ENCODE assay signal across 4 worm cellular contexts in the genomic region with DNA sequence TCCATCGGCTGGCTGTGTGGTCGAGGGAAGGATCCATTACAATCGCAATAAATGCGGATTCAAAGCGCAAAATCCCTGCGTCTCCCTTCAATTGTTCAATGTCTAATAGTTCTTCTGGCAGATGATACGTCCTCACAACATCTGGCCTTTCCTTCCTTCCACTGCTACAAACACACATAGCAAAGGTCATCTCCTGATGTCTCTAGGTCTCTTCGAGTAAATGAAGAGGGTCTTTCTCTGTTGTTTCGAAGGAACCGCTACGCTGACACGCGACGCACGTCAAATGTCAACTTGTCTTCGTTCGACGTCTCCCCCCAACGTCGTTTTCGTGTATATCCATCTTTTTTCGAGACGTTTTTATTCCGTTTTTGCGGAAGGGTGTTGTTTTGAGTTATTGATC.
TF ChIP-seq lines count a peak whose summit lies in the region.

No protein-coding gene starts in this region.

TF ChIP-seq in whole organism, L2 larva, 48 proteins besides CTCF, POLR2A, EP300 and RAD21 (continues in another document):
- peak; percentile 71 for TF ChIP-seq crh-2 (tag; optimal IDR thresholded peaks at IDR 0.05; lab: Kevin White, UChicago)
- no peak for TF ChIP-seq ztf-11 (tag; optimal IDR thresholded peaks at IDR 0.05; lab: Kevin White, UChicago)
- TF ChIP-seq F13H6.1 (tag; optimal IDR thresholded peaks at IDR 0.05; lab: Kevin White, UChicago): peak; percentile 71
- peak; percentile 69 for TF ChIP-seq sem-4 (tag; optimal IDR thresholded peaks at IDR 0.05; lab: Kevin White, UChicago)
- TF ChIP-seq nhr-10 (tag; optimal IDR thresholded peaks at IDR 0.05; lab: Kevin White, UChicago): no peak
- TF ChIP-seq nhr-6 (tag; optimal IDR thresholded peaks at IDR 0.05; lab: Kevin White, UChicago): peak; percentile 67
- TF ChIP-seq ztf-1 (GFP tag; conservative IDR thresholded peaks at IDR 0.05; lab: Robert Waterston, UW): no peak
- TF ChIP-seq alr-1 (tag; optimal IDR thresholded peaks at IDR 0.05; lab: Kevin White, UChicago): no peak
- no peak for TF ChIP-seq Y55F3AM.14 (GFP tag; optimal IDR thresholded peaks at IDR 0.05; lab: Kevin White, UChicago)
- peak; percentile 80 for TF ChIP-seq nhr-21 (tag; optimal IDR thresholded peaks at IDR 0.05; lab: Kevin White, UChicago)
- peak; percentile 27 for TF ChIP-seq ztf-4 (tag; optimal IDR thresholded peaks at IDR 0.05; lab: Kevin White, UChicago)
- peak; percentile 64 for TF ChIP-seq fos-1 (tag; optimal IDR thresholded peaks at IDR 0.05; lab: Kevin White, UChicago)
- TF ChIP-seq R02D3.7 (tag; optimal IDR thresholded peaks at IDR 0.05; lab: Kevin White, UChicago): no peak
- peak; percentile 64 for TF ChIP-seq blmp-1 (tag; optimal IDR thresholded peaks at IDR 0.05; lab: Kevin White, UChicago; ENCODE audit: insufficient read depth)
- TF ChIP-seq zag-1 (tag; optimal IDR thresholded peaks at IDR 0.05; lab: Kevin White, UChicago): peak; percentile 27
- TF ChIP-seq dmd-4 (tag; optimal IDR thresholded peaks at IDR 0.05; lab: Kevin White, UChicago): no peak
- TF ChIP-seq skn-1 (tag; optimal IDR thresholded peaks at IDR 0.05; lab: Kevin White, UChicago): no peak
- no peak for TF ChIP-seq ceh-82 (tag; optimal IDR thresholded peaks at IDR 0.05; lab: Kevin White, UChicago)
- peak; percentile 59 for TF ChIP-seq lin-39 (tag; optimal IDR thresholded peaks at IDR 0.05; lab: Kevin White, UChicago)
- peak; percentile 94 for TF ChIP-seq C34F6.9 (tag; optimal IDR thresholded peaks at IDR 0.05; lab: Kevin White, UChicago)
- TF ChIP-seq snpc-4 (tag; optimal IDR thresholded peaks at IDR 0.05; lab: Kevin White, UChicago): no peak
- no peak for TF ChIP-seq nhr-77 (tag; optimal IDR thresholded peaks at IDR 0.05; lab: Kevin White, UChicago)

TF ChIP-seq in whole organism, L4 larva, 104 proteins besides CTCF, POLR2A, EP300 and RAD21 (continues in another document):
- peak; percentile 77 for TF ChIP-seq nhr-28 (tag; optimal IDR thresholded peaks at IDR 0.05; lab: Kevin White, UChicago)
- TF ChIP-seq skn-1 (tag; optimal IDR thresholded peaks at IDR 0.05; lab: Kevin White, UChicago): no peak
- no peak for TF ChIP-seq nhr-76 (tag; optimal IDR thresholded peaks at IDR 0.05; lab: Kevin White, UChicago)
- peak; percentile 49 for TF ChIP-seq mes-2 (tag; optimal IDR thresholded peaks at IDR 0.05; lab: Kevin White, UChicago; ENCODE audit: poor library complexity, severe bottlenecking)
- TF ChIP-seq lin-38 (GFP tag; IDR thresholded peaks at IDR 0.05; lab: Robert Waterston, UW): no peak
- peak; percentile 67 for TF ChIP-seq nhr-25 (tag; optimal IDR thresholded peaks at IDR 0.05; lab: Kevin White, UChicago; ENCODE audit: borderline replicate concordance, insufficient read depth)
- TF ChIP-seq mxl-3 (GFP tag; optimal IDR thresholded peaks at IDR 0.05; lab: Kevin White, UChicago): peak; percentile 58
- peak; percentile 73 for TF ChIP-seq mep-1 (tag; optimal IDR thresholded peaks at IDR 0.05; lab: Kevin White, UChicago)
- no peak for TF ChIP-seq set-16 (GFP tag; IDR thresholded peaks at IDR 0.05; lab: Robert Waterston, UW)
- peak; percentile 40 for TF ChIP-seq nhr-11 (tag; optimal IDR thresholded peaks at IDR 0.05; lab: Kevin White, UChicago)
- no peak for TF ChIP-seq T26A8.4 (GFP tag; IDR thresholded peaks at IDR 0.05; lab: Robert Waterston, UW)
- no peak for TF ChIP-seq duxl-1 (tag; optimal IDR thresholded peaks at IDR 0.05; lab: Kevin White, UChicago; ENCODE audit: poor library complexity)
- TF ChIP-seq lsy-2 (tag; optimal IDR thresholded peaks at IDR 0.05; lab: Kevin White, UChicago): peak; percentile 61 to 87
- TF ChIP-seq rbr-2 (tag; optimal IDR thresholded peaks at IDR 0.05; lab: Kevin White, UChicago): peak; percentile 47
- TF ChIP-seq dmd-9 (GFP tag; IDR thresholded peaks at IDR 0.05; lab: Robert Waterston, UW): no peak
- no peak for TF ChIP-seq lin-29 (GFP tag; IDR thresholded peaks at IDR 0.05; lab: Robert Waterston, UW)
- no peak for TF ChIP-seq daf-8 (GFP tag; IDR thresholded peaks at IDR 0.05; lab: Robert Waterston, UW)
- TF ChIP-seq F44E2.7 (GFP tag; IDR thresholded peaks at IDR 0.05; lab: Robert Waterston, UW): no peak
- TF ChIP-seq dpl-1 (GFP tag; optimal IDR thresholded peaks at IDR 0.05; lab: Kevin White, UChicago): peak; percentile 20
- TF ChIP-seq hlh-30 (tag; optimal IDR thresholded peaks at IDR 0.05; lab: Kevin White, UChicago; ENCODE audit: insufficient read depth): peak; percentile 68
- no peak for TF ChIP-seq zfp-3 (GFP tag; conservative IDR thresholded peaks at IDR 0.05; lab: Robert Waterston, UW)
- no peak for TF ChIP-seq ceh-32 (tag; optimal IDR thresholded peaks at IDR 0.05; lab: Kevin White, UChicago; ENCODE audit: poor library complexity)

TF ChIP-seq in whole organism, late embryonic, 69 proteins besides CTCF, POLR2A, EP300 and RAD21:
- TF ChIP-seq pat-9 (tag; optimal IDR thresholded peaks at IDR 0.05; lab: Kevin White, UChicago) (peak; percentile 10), hlh-8 (tag; optimal IDR thresholded peaks at IDR 0.05; lab: Kevin White, UChicago) (peak; percentile 94), sox-2 (GFP tag; IDR thresholded peaks at IDR 0.05; lab: Robert Waterston, UW) (no peak), nfya-1 (tag; optimal IDR thresholded peaks at IDR 0.05; lab: Kevin White, UChicago) (peak; percentile 60), sox-4 (tag; optimal IDR thresholded peaks at IDR 0.05; lab: Kevin White, UChicago) (no peak), ceh-18 (tag; optimal IDR thresholded peaks at IDR 0.05; lab: Kevin White, UChicago) (peak; percentile 18), ref-2 (tag; optimal IDR thresholded peaks at IDR 0.05; lab: Kevin White, UChicago) (peak; percentile 62), pha-2 (tag; optimal IDR thresholded peaks at IDR 0.05; lab: Kevin White, UChicago) (no peak), unc-3 (GFP tag; conservative IDR thresholded peaks at IDR 0.05; lab: Robert Waterston, UW) (no peak), unc-3 (tag; optimal IDR thresholded peaks at IDR 0.05; lab: Kevin White, UChicago) (no peak), tbx-2 (tag; optimal IDR thresholded peaks at IDR 0.05; lab: Kevin White, UChicago) (peak; percentile 60), rnt-1 (tag; optimal IDR thresholded peaks at IDR 0.05; lab: Kevin White, UChicago) (peak; percentile 39), dmd-4 (tag; optimal IDR thresholded peaks at IDR 0.05; lab: Kevin White, UChicago; ENCODE audit: borderline replicate concordance) (no peak), ceh-34 (tag; optimal IDR thresholded peaks at IDR 0.05; lab: Kevin White, UChicago) (peak; percentile 37), hlh-30 (tag; optimal IDR thresholded peaks at IDR 0.05; lab: Kevin White, UChicago; ENCODE audit: insufficient read depth) (peak; percentile 56), ceh-31 (tag; optimal IDR thresholded peaks at IDR 0.05; lab: Kevin White, UChicago) (peak; percentile 65), pax-1 (tag; optimal IDR thresholded peaks at IDR 0.05; lab: Kevin White, UChicago) (no peak), ceh-6 (GFP tag; optimal IDR thresholded peaks at IDR 0.05; lab: Kevin White, UChicago) (no peak), odd-2 (tag; optimal IDR thresholded peaks at IDR 0.05; lab: Kevin White, UChicago) (no peak), unc-55 (GFP tag; optimal IDR thresholded peaks at IDR 0.05; lab: Kevin White, UChicago) (peak; percentile 100)

TF ChIP-seq in whole organism, mixed stage, embryonic, 35 proteins besides CTCF, POLR2A, EP300 and RAD21 (continues in another document):
- TF ChIP-seq ces-1 (GFP tag; optimal IDR thresholded peaks at IDR 0.05; lab: Kevin White, UChicago): no peak
- TF ChIP-seq flh-1 (GFP tag; optimal IDR thresholded peaks at IDR 0.05; lab: Kevin White, UChicago): no peak
- TF ChIP-seq drap-1 (GFP tag; optimal IDR thresholded peaks at IDR 0.05; lab: Kevin White, UChicago): peak; percentile 13
- TF ChIP-seq unc-62 (GFP tag; optimal IDR thresholded peaks at IDR 0.05; lab: Kevin White, UChicago): peak; percentile 100
- TF ChIP-seq tbx-8 (GFP tag; optimal IDR thresholded peaks at IDR 0.05; lab: Kevin White, UChicago): peak; percentile 3
- TF ChIP-seq M03D4.4 (tag; optimal IDR thresholded peaks at IDR 0.05; lab: Kevin White, UChicago): peak; percentile 53
- TF ChIP-seq sptf-1 (tag; optimal IDR thresholded peaks at IDR 0.05; lab: Kevin White, UChicago): peak; percentile 53
- TF ChIP-seq nhr-76 (tag; optimal IDR thresholded peaks at IDR 0.05; lab: Kevin White, UChicago): no peak
- TF ChIP-seq mab-5 (tag; optimal IDR thresholded peaks at IDR 0.05; lab: Kevin White, UChicago): no peak
- TF ChIP-seq bed-3 (GFP tag; optimal IDR thresholded peaks at IDR 0.05; lab: Kevin White, UChicago): no peak
- peak; percentile 93 for TF ChIP-seq hlh-1 (tag; optimal IDR thresholded peaks at IDR 0.05; lab: Kevin White, UChicago)
- TF ChIP-seq lin-13 (tag; optimal IDR thresholded peaks at IDR 0.05; lab: Kevin White, UChicago): peak; percentile 58
- peak; percentile 81 for TF ChIP-seq lin-32 (GFP tag; optimal IDR thresholded peaks at IDR 0.05; lab: Kevin White, UChicago)
- TF ChIP-seq sem-2 (GFP tag; optimal IDR thresholded peaks at IDR 0.05; lab: Kevin White, UChicago): no peak
- peak; percentile 30 for TF ChIP-seq ztf-11 (tag; optimal IDR thresholded peaks at IDR 0.05; lab: Kevin White, UChicago)
- TF ChIP-seq blmp-1 (tag; optimal IDR thresholded peaks at IDR 0.05; lab: Kevin White, UChicago): no peak
- peak; percentile 67 for TF ChIP-seq mep-1 (tag; optimal IDR thresholded peaks at IDR 0.05; lab: Kevin White, UChicago)
- TF ChIP-seq ham-2 (GFP tag; optimal IDR thresholded peaks at IDR 0.05; lab: Kevin White, UChicago): peak; percentile 74
- peak; percentile 2 for TF ChIP-seq unc-39 (tag; optimal IDR thresholded peaks at IDR 0.05; lab: Kevin White, UChicago)
- TF ChIP-seq elt-3 (tag; optimal IDR thresholded peaks at IDR 0.05; lab: Kevin White, UChicago): no peak
- no peak for TF ChIP-seq nhr-237 (tag; optimal IDR thresholded peaks at IDR 0.05; lab: Kevin White, UChicago)
- peak; percentile 66 for TF ChIP-seq ceh-39 (tag; optimal IDR thresholded peaks at IDR 0.05; lab: Kevin White, UChicago)
- TF ChIP-seq unc-120 (tag; optimal IDR thresholded peaks at IDR 0.05; lab: Kevin White, UChicago; ENCODE audit: poor library complexity, severe bottlenecking): peak; percentile 76
- TF ChIP-seq nhr-28 (tag; optimal IDR thresholded peaks at IDR 0.05; lab: Kevin White, UChicago): no peak
- no peak for TF ChIP-seq ceh-83 (GFP tag; optimal IDR thresholded peaks at IDR 0.05; lab: Kevin White, UChicago)
- no peak for TF ChIP-seq pha-4 (tag; optimal IDR thresholded peaks at IDR 0.05; lab: Kevin White, UChicago)
- TF ChIP-seq nhr-12 (tag; optimal IDR thresholded peaks at IDR 0.05; lab: Kevin White, UChicago): no peak
- peak; percentile 22 for TF ChIP-seq elt-1 (tag; optimal IDR thresholded peaks at IDR 0.05; lab: Kevin White, UChicago; ENCODE audit: borderline replicate concordance, insufficient read depth)
- TF ChIP-seq ceh-43 (GFP tag; optimal IDR thresholded peaks at IDR 0.05; lab: Kevin White, UChicago): no peak
- TF ChIP-seq zip-8 (tag; optimal IDR thresholded peaks at IDR 0.05; lab: Kevin White, UChicago): no peak
- TF ChIP-seq mls-2 (tag; optimal IDR thresholded peaks at IDR 0.05; lab: Kevin White, UChicago): peak; percentile 55
- TF ChIP-seq snpc-4 (tag; optimal IDR thresholded peaks at IDR 0.05; lab: Kevin White, UChicago): no peak
